ENCODE assay signal across 5 fruit fly cellular contexts in the genomic region with DNA sequence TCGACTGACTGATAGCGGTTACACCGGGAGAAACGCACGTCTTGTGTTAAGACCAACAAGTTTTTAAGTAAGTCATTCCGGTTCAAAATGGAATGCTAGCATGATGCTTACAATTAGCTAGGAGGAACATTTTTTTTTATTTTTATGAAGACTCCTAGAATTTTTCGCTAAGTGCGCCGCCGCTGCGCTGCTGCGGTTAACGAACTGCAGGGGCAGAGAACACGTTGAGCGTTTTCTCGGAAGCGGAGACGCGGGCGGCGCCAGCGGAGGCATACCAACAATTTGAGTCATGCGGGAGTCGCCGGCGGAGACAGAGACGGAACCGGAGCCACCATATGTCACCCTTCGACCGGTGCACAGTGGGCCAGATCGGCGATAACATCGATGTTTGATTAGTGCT.
TF ChIP-seq lines count a peak whose summit lies in the region.

No protein-coding gene starts in this region.

TF ChIP-seq in whole organism, adult, 20 proteins besides CTCF, POLR2A, EP300 and RAD21 (continued from another document):
- TF ChIP-seq cic (GFP tag; optimal IDR thresholded peaks at IDR 0.05; lab: Kevin White, UChicago) = peak; percentile 88
- peak; percentile 99 for TF ChIP-seq CG1620 (GFP tag; optimal IDR thresholded peaks at IDR 0.05; lab: Kevin White, UChicago)
- TF ChIP-seq bab1 (GFP tag; optimal IDR thresholded peaks at IDR 0.05; lab: Kevin White, UChicago) = peak; percentile 99
- TF ChIP-seq toe (GFP tag; optimal IDR thresholded peaks at IDR 0.05; lab: Kevin White, UChicago) = peak; percentile 95

TF ChIP-seq in whole organism, embryonic, 481 proteins besides CTCF, POLR2A, EP300 and RAD21 (continued from another document and continues in another):
- TF ChIP-seq CG4360 (GFP tag; IDR thresholded peaks at IDR 0.05; lab: Robert Waterston, UW) (peak; percentile 84), CG2202 (tag; optimal IDR thresholded peaks at IDR 0.05; lab: Kevin White, UChicago) (peak; percentile 90), HLH4C (GFP tag; IDR thresholded peaks at IDR 0.05; lab: Robert Waterston, UW; ENCODE audit: partially characterized antibody) (no peak), Xbp1 (GFP tag; optimal IDR thresholded peaks at IDR 0.05; lab: Kevin White, UChicago) (peak; percentile 98), kay (GFP tag; optimal IDR thresholded peaks at IDR 0.05; lab: Kevin White, UChicago) (peak; percentile 97), Camta (GFP tag; optimal IDR thresholded peaks at IDR 0.05; lab: Kevin White, UChicago) (peak; percentile 97), dan (GFP tag; IDR thresholded peaks at IDR 0.05; lab: Robert Waterston, UW) (peak; percentile 90), Med (GFP tag; lab: Kevin White, UChicago) (peak; percentile 100), cas (GFP tag; IDR thresholded peaks at IDR 0.05; lab: Robert Waterston, UW) (peak; percentile 73; the same call in 1 of the 2 replicates), chif (GFP tag; optimal IDR thresholded peaks at IDR 0.05; lab: Kevin White, UChicago) (peak; percentile 98), CG6791 (GFP tag; IDR thresholded peaks at IDR 0.05; lab: Robert Waterston, UW; ENCODE audit: partially characterized antibody) (no peak), CG16813 (GFP tag; IDR thresholded peaks at IDR 0.05; lab: Robert Waterston, UW; ENCODE audit: partially characterized antibody) (no peak), CG1233 (GFP tag; optimal IDR thresholded peaks at IDR 0.05; lab: Kevin White, UChicago) (peak; percentile 95), gsb (GFP tag; IDR thresholded peaks at IDR 0.05; lab: Robert Waterston, UW) (peak; percentile 93), CG4328 (GFP tag; optimal IDR thresholded peaks at IDR 0.05; lab: Kevin White, UChicago) (peak; percentile 91), Adf1 (GFP tag; IDR thresholded peaks at IDR 0.05; lab: Robert Waterston, UW) (peak; percentile 97), HLH54F (GFP tag; optimal IDR thresholded peaks at IDR 0.05; lab: Kevin White, UChicago) (peak; percentile 95), Ssrp (tag; optimal IDR thresholded peaks at IDR 0.05; lab: Kevin White, UChicago) (peak; percentile 94), Scr (GFP tag; IDR thresholded peaks at IDR 0.05; lab: Robert Waterston, UW; ENCODE audit: partially characterized antibody) (no peak), CG2199 (GFP tag; IDR thresholded peaks at IDR 0.05; lab: Robert Waterston, UW) (peak; percentile 93), CG6654 (GFP tag; optimal IDR thresholded peaks at IDR 0.05; lab: Kevin White, UChicago) (peak; percentile 85), Antp (GFP tag; optimal IDR thresholded peaks at IDR 0.05; lab: Kevin White, UChicago) (peak; percentile 98), CG11560 (tag; IDR thresholded peaks at IDR 0.05; lab: Robert Waterston, UW) (peak; percentile 86), CG1529 (GFP tag; optimal IDR thresholded peaks at IDR 0.05; lab: Kevin White, UChicago) (peak; percentile 96), CHES-1-like (GFP tag; optimal IDR thresholded peaks at IDR 0.05; lab: Kevin White, UChicago) (peak; percentile 97), D (optimal IDR thresholded peaks at IDR 0.05; lab: Kevin White, UChicago) (no peak), D (GFP tag; optimal IDR thresholded peaks at IDR 0.05; lab: Kevin White, UChicago) (peak; percentile 94), tll (GFP tag; optimal IDR thresholded peaks at IDR 0.05; lab: Kevin White, UChicago) (peak in 1 of 2 experiments; percentile 56), Bteb2 (GFP tag; optimal IDR thresholded peaks at IDR 0.05; lab: Kevin White, UChicago) (peak; percentile 95), CG34224 (GFP tag; IDR thresholded peaks at IDR 0.05; lab: Robert Waterston, UW; ENCODE audit: partially characterized antibody) (no peak)

TF ChIP-seq in whole organism, prepupa, 60 proteins besides CTCF, POLR2A, EP300 and RAD21 (continued from another document and continues in another):
- TF ChIP-seq Eip93F (GFP tag; optimal IDR thresholded peaks at IDR 0.05; lab: Kevin White, UChicago) (peak; percentile 99), Sox14 (GFP tag; optimal IDR thresholded peaks at IDR 0.05; lab: Kevin White, UChicago) (peak; percentile 99), CG9139 (GFP tag; optimal IDR thresholded peaks at IDR 0.05; lab: Kevin White, UChicago) (peak; percentile 96), CG3032 (tag; optimal IDR thresholded peaks at IDR 0.05; lab: Kevin White, UChicago) (peak; percentile 94), Hr39 (GFP tag; optimal IDR thresholded peaks at IDR 0.05; lab: Kevin White, UChicago) (peak; percentile 99), salr (GFP tag; optimal IDR thresholded peaks at IDR 0.05; lab: Kevin White, UChicago) (peak; percentile 92 to 94), vri (GFP tag; optimal IDR thresholded peaks at IDR 0.05; lab: Kevin White, UChicago) (peak; percentile 99), CG8119 (GFP tag; IDR thresholded peaks at IDR 0.05; lab: Robert Waterston, UW) (peak; percentile 97), fkh (GFP tag; optimal IDR thresholded peaks at IDR 0.05; lab: Kevin White, UChicago) (peak; percentile 74), ss (GFP tag; optimal IDR thresholded peaks at IDR 0.05; lab: Kevin White, UChicago) (peak; percentile 97), CG11762 (GFP tag; optimal IDR thresholded peaks at IDR 0.05; lab: Kevin White, UChicago; ENCODE audit: insufficient read depth) (peak; percentile 97), Met (GFP tag; optimal IDR thresholded peaks at IDR 0.05; lab: Kevin White, UChicago) (peak; percentile 99), net (GFP tag; optimal IDR thresholded peaks at IDR 0.05; lab: Kevin White, UChicago) (peak; percentile 99), achi (GFP tag; optimal IDR thresholded peaks at IDR 0.05; lab: Kevin White, UChicago) (peak; percentile 98), CG1621 (tag; optimal IDR thresholded peaks at IDR 0.05; lab: Kevin White, UChicago) (peak; percentile 96), cyc (GFP tag; optimal IDR thresholded peaks at IDR 0.05; lab: Kevin White, UChicago) (peak; percentile 99), Gug (GFP tag; IDR thresholded peaks at IDR 0.05; lab: Robert Waterston, UW) (peak; percentile 98), Blimp-1 (GFP tag; optimal IDR thresholded peaks at IDR 0.05; lab: Kevin White, UChicago) (peak; percentile 95), Ets96B (tag; optimal IDR thresholded peaks at IDR 0.05; lab: Kevin White, UChicago) (peak; percentile 94), CG7368 (GFP tag; optimal IDR thresholded peaks at IDR 0.05; lab: Kevin White, UChicago) (peak; percentile 99), Ets21C (GFP tag; optimal IDR thresholded peaks at IDR 0.05; lab: Kevin White, UChicago) (peak; percentile 97), CG16779 (tag; optimal IDR thresholded peaks at IDR 0.05; lab: Kevin White, UChicago) (peak; percentile 95), topi (GFP tag; optimal IDR thresholded peaks at IDR 0.05; lab: Kevin White, UChicago) (peak; percentile 99), svp (GFP tag; lab: Kevin White, UChicago) (peak; percentile 100), CG8632 (GFP tag; optimal IDR thresholded peaks at IDR 0.05; lab: Kevin White, UChicago) (peak; percentile 98), Hr38 (GFP tag; optimal IDR thresholded peaks at IDR 0.05; lab: Kevin White, UChicago) (peak; percentile 79), Eip78C (GFP tag; lab: Kevin White, UChicago) (peak; percentile 99), spab (GFP tag; optimal IDR thresholded peaks at IDR 0.05; lab: Kevin White, UChicago) (peak; percentile 93), CG6854 (GFP tag; optimal IDR thresholded peaks at IDR 0.05; lab: Kevin White, UChicago) (peak; percentile 97), CG15336 (GFP tag; IDR thresholded peaks at IDR 0.05; lab: Robert Waterston, UW) (peak; percentile 97), fd85E (GFP tag; optimal IDR thresholded peaks at IDR 0.05; lab: Kevin White, UChicago) (peak; percentile 91), CG4318 (GFP tag; optimal IDR thresholded peaks at IDR 0.05; lab: Kevin White, UChicago) (peak; percentile 92)

TF ChIP-seq in whole organism, pupa, 21 proteins besides CTCF, POLR2A, EP300 and RAD21 (continued from another document):
- TF ChIP-seq Pif1B (GFP tag; optimal IDR thresholded peaks at IDR 0.05; lab: Kevin White, UChicago) = peak; percentile 98
- TF ChIP-seq CG8159 (tag; optimal IDR thresholded peaks at IDR 0.05; lab: Kevin White, UChicago) = peak; percentile 95
TF ChIP-seq in whole organism, pupa: peak in this region for 20.

TF ChIP-seq in whole organism, wandering third instar larva, 38 proteins besides CTCF, POLR2A, EP300 and RAD21 (continued from another document):
- TF ChIP-seq GATAd (GFP tag; optimal IDR thresholded peaks at IDR 0.05; lab: Kevin White, UChicago) (peak; percentile 96), foxo (GFP tag; optimal IDR thresholded peaks at IDR 0.05; lab: Kevin White, UChicago) (peak; percentile 97 to 99), Hr83 (GFP tag; optimal IDR thresholded peaks at IDR 0.05; lab: Kevin White, UChicago; ENCODE audit: poor library complexity, severe bottlenecking) (peak; percentile 94), Dfd (GFP tag; optimal IDR thresholded peaks at IDR 0.05; lab: Kevin White, UChicago) (peak; percentile 46), Abd-B (GFP tag; optimal IDR thresholded peaks at IDR 0.05; lab: Kevin White, UChicago) (no peak), sage (GFP tag; optimal IDR thresholded peaks at IDR 0.05; lab: Kevin White, UChicago) (peak; percentile 97), psq (GFP tag; optimal IDR thresholded peaks at IDR 0.05; lab: Kevin White, UChicago) (peak; percentile 96), tai (GFP tag; optimal IDR thresholded peaks at IDR 0.05; lab: Kevin White, UChicago) (peak; percentile 98), sv (GFP tag; optimal IDR thresholded peaks at IDR 0.05; lab: Kevin White, UChicago) (peak; percentile 91), fru (GFP tag; optimal IDR thresholded peaks at IDR 0.05; lab: Kevin White, UChicago) (peak; percentile 99), usp (GFP tag; optimal IDR thresholded peaks at IDR 0.05; lab: Kevin White, UChicago) (no peak), Rel (GFP tag; optimal IDR thresholded peaks at IDR 0.05; lab: Kevin White, UChicago) (peak; percentile 97), Rel (tag; optimal IDR thresholded peaks at IDR 0.05; lab: Kevin White, UChicago) (peak; percentile 94), HLH106 (tag; optimal IDR thresholded peaks at IDR 0.05; lab: Kevin White, UChicago) (peak; percentile 99), CG9705 (GFP tag; optimal IDR thresholded peaks at IDR 0.05; lab: Kevin White, UChicago) (peak; percentile 99), lola (GFP tag; optimal IDR thresholded peaks at IDR 0.05; lab: Kevin White, UChicago) (no peak), Sp1 (GFP tag; optimal IDR thresholded peaks at IDR 0.05; lab: Kevin White, UChicago) (peak; percentile 99), dmrt93B (GFP tag; optimal IDR thresholded peaks at IDR 0.05; lab: Kevin White, UChicago) (peak; percentile 98), rgr (GFP tag; optimal IDR thresholded peaks at IDR 0.05; lab: Kevin White, UChicago) (peak; percentile 99)
